Fruit fly (Drosophila melanogaster) whole organism, embryonic: ENCODE results near the gene CG15343.

ENCODE experiments used
- Abd-B ChIP-seq: fragments of 200-800 bp; sonication (Bioruptor generic); optimal IDR thresholded peaks from 2 replicates; lab custom pipeline; 2018; ENCODE audit warnings: missing biosample characterization, mild to moderate bottlenecking, missing genetic modification characterization, moderate library complexity
- CG10147 ChIP-seq: fragments of 200-800 bp; sonication (Bioruptor generic); optimal IDR thresholded peaks from 2 replicates; lab custom pipeline; 2019; ENCODE audit warnings: missing biosample characterization, mild to moderate bottlenecking, missing genetic modification characterization, moderate library complexity
- CG10565 ChIP-seq: fragments of 200-800 bp; sonication (Bioruptor generic); optimal IDR thresholded peaks from 3 replicates; lab custom pipeline; 2016; ENCODE audit warnings: missing biosample characterization, mild to moderate bottlenecking, missing genetic modification characterization
- CG10959 ChIP-seq: fragments of 200-800 bp; sonication (Bioruptor generic); IDR thresholded peaks from 2 replicates; pipeline ENCODE4 v1.3.6; 2022; ENCODE audit warnings: missing biosample characterization, missing genetic modification characterization
- CG10979 ChIP-seq: fragments of 200-800 bp; sonication (Bioruptor generic); optimal IDR thresholded peaks from 2 replicates; lab custom pipeline; 2018; ENCODE audit warnings: missing biosample characterization, mild to moderate bottlenecking, missing genetic modification characterization, moderate library complexity
- CG11398 ChIP-seq: fragments of 200-800 bp; sonication (Bioruptor generic); optimal IDR thresholded peaks from 2 replicates; lab custom pipeline; 2016; ENCODE audit warnings: missing biosample characterization, missing genetic modification characterization
- CG12744 ChIP-seq: fragments of 200-800 bp; sonication (Bioruptor generic); optimal IDR thresholded peaks from 2 replicates; lab custom pipeline; 2016; ENCODE audit warnings: missing biosample characterization, missing genetic modification characterization
- CG12769 ChIP-seq: fragments of 200-800 bp; sonication (Bioruptor generic); optimal IDR thresholded peaks from 2 replicates; lab custom pipeline; 2019; ENCODE audit warnings: missing biosample characterization, mild to moderate bottlenecking, missing genetic modification characterization, moderate library complexity
- CG13287 ChIP-seq: fragments of 200-800 bp; sonication (Bioruptor generic); IDR thresholded peaks from 2 replicates; pipeline ENCODE4 v1.3.6; 2022; ENCODE audit warnings: missing biosample characterization, missing genetic modification characterization; ENCODE audit not compliant: partially characterized antibody
- CG13624 ChIP-seq: fragments of 200-800 bp; sonication (Bioruptor generic); optimal IDR thresholded peaks from 2 replicates; lab custom pipeline; 2016; ENCODE audit warnings: missing biosample characterization, missing genetic modification characterization
- CG15269 ChIP-seq: fragments of 200-800 bp; sonication (Bioruptor generic); optimal IDR thresholded peaks from 2 replicates; lab custom pipeline; 2018; ENCODE audit warnings: missing biosample characterization, mild to moderate bottlenecking, missing genetic modification characterization, moderate library complexity
- CG15479 ChIP-seq: fragments of 200-800 bp; sonication (Bioruptor generic); optimal IDR thresholded peaks from 3 replicates; lab custom pipeline; 2019; ENCODE audit warnings: missing biosample characterization, mild to moderate bottlenecking, missing genetic modification characterization, moderate library complexity
- CG16863 ChIP-seq: fragments of 200-800 bp; sonication (Bioruptor generic); optimal IDR thresholded peaks from 3 replicates; lab custom pipeline; 2016; ENCODE audit warnings: missing biosample characterization, missing genetic modification characterization
- CG17829 ChIP-seq: fragments of 200-800 bp; optimal IDR thresholded peaks from 2 replicates; lab custom pipeline; 2019; ENCODE audit warnings: missing biosample characterization, mild to moderate bottlenecking, missing genetic modification characterization, moderate library complexity
- CG2889 ChIP-seq: fragments of 200-800 bp; sonication (Bioruptor generic); IDR thresholded peaks from 3 replicates; pipeline ENCODE4 v1.3.6; 2022; ENCODE audit warnings: missing biosample characterization, missing genetic modification characterization
- CG30020 ChIP-seq: fragments of 200-800 bp; optimal IDR thresholded peaks from 2 replicates; lab custom pipeline; 2019; ENCODE audit warnings: missing biosample characterization, mild to moderate bottlenecking, missing genetic modification characterization, moderate library complexity
- CG3065 ChIP-seq: fragments of 200-800 bp; sonication (Bioruptor generic); optimal IDR thresholded peaks from 2 replicates; lab custom pipeline; 2016; ENCODE audit warnings: missing biosample characterization, missing genetic modification characterization
- CG3726 ChIP-seq: fragments of 200-800 bp; sonication (Bioruptor generic); IDR thresholded peaks from 3 replicates; pipeline ENCODE4, ENCODE4 v1.3.6; 2022; ENCODE audit warnings: missing biosample characterization, missing genetic modification characterization
- CG3847 ChIP-seq: fragments of 200-800 bp; sonication (Bioruptor generic); IDR thresholded peaks from 2 replicates; pipeline ENCODE4 v1.3.6; 2022; ENCODE audit warnings: missing biosample characterization, missing genetic modification characterization
- CG4282 ChIP-seq: fragments of 200-800 bp; sonication (Bioruptor generic); optimal IDR thresholded peaks from 2 replicates; lab custom pipeline; 2016; ENCODE audit warnings: missing biosample characterization, missing genetic modification characterization
- CG43689 ChIP-seq: fragments of 200-800 bp; sonication (Bioruptor generic); IDR thresholded peaks from 2 replicates; pipeline ENCODE4 v1.3.6; 2022; ENCODE audit warnings: missing biosample characterization, missing genetic modification characterization
- CG6175 ChIP-seq: fragments of 200-800 bp; sonication (Bioruptor generic); IDR thresholded peaks from 3 replicates; pipeline ENCODE4 v1.3.6; 2022; ENCODE audit warnings: missing biosample characterization, missing genetic modification characterization
- CG7745 ChIP-seq: fragments of 200-800 bp; sonication (Bioruptor generic); optimal IDR thresholded peaks from 2 replicates; lab custom pipeline; 2018; ENCODE audit warnings: missing biosample characterization, mild to moderate bottlenecking, missing genetic modification characterization, moderate library complexity
- CG7963 ChIP-seq: fragments of 200-800 bp; sonication (Bioruptor generic); IDR thresholded peaks from 3 replicates; pipeline ENCODE4 v1.3.6; 2022; ENCODE audit warnings: missing biosample characterization, missing genetic modification characterization; ENCODE audit not compliant: partially characterized antibody
- CG7987 ChIP-seq: fragments of 200-800 bp; sonication (Bioruptor generic); optimal IDR thresholded peaks from 2 replicates; lab custom pipeline; 2018; ENCODE audit warnings: missing biosample characterization, mild to moderate bottlenecking, missing genetic modification characterization, moderate library complexity
- CG9932 ChIP-seq: fragments of 200-800 bp; sonication (Bioruptor generic); IDR thresholded peaks from 2 replicates; pipeline ENCODE4 v1.3.6; 2022; ENCODE audit warnings: missing biosample characterization, missing genetic modification characterization
- Doc2 ChIP-seq: fragments of 200-800 bp; sonication (Bioruptor generic); IDR thresholded peaks from 2 replicates; pipeline ENCODE4 v1.3.6; 2022; ENCODE audit warnings: missing biosample characterization, missing genetic modification characterization
- E2f2 ChIP-seq: fragments of 200-800 bp; sonication (Bioruptor generic); IDR thresholded peaks from 2 replicates; pipeline ENCODE4 v1.3.6; 2022; ENCODE audit warnings: missing biosample characterization, missing genetic modification characterization
- H15 ChIP-seq: fragments of 200-800 bp; sonication (Bioruptor generic); IDR thresholded peaks from 3 replicates; pipeline ENCODE4 v1.3.6; 2022; ENCODE audit warnings: missing biosample characterization, missing genetic modification characterization
- MESR4 ChIP-seq: fragments of 200-800 bp; sonication (Bioruptor generic); optimal IDR thresholded peaks from 2 replicates; lab custom pipeline; 2018; ENCODE audit warnings: missing biosample characterization, mild to moderate bottlenecking, missing genetic modification characterization, moderate library complexity
- Myb ChIP-seq: fragments of 200-800 bp; sonication (Bioruptor generic); optimal IDR thresholded peaks from 2 replicates; lab custom pipeline; 2016; ENCODE audit warnings: missing biosample characterization, missing genetic modification characterization
- ato ChIP-seq: fragments of 200-800 bp; sonication (Bioruptor generic); IDR thresholded peaks from 2 replicates; pipeline ENCODE4 v1.3.6; 2022; ENCODE audit warnings: missing biosample characterization, missing genetic modification characterization; ENCODE audit not compliant: partially characterized antibody
- bab2 ChIP-seq: fragments of 200-800 bp; sonication (Bioruptor generic); optimal IDR thresholded peaks from 2 replicates; lab custom pipeline; 2016; ENCODE audit warnings: missing biosample characterization, missing genetic modification characterization
- bcd ChIP-seq: fragments of 200-800 bp; sonication (Bioruptor generic); optimal IDR thresholded peaks from 2 replicates; lab custom pipeline; 2017; ENCODE audit warnings: missing biosample characterization, mild to moderate bottlenecking, missing genetic modification characterization
- cad ChIP-seq: fragments of >200 bp; optimal IDR thresholded peaks from 2 replicates; lab custom pipeline; 2017; ENCODE audit warnings: missing biosample characterization, missing genetic modification characterization
- crp ChIP-seq, 2 experiments: fragments of 200-800 bp; sonication (Bioruptor generic); optimal IDR thresholded peaks; 2 replicates in 1 of 2; 3 replicates in 1 of 2; lab custom pipeline; 2017; ENCODE audit warnings: missing biosample characterization in 2 of 2, missing genetic modification characterization in 2 of 2, mild to moderate bottlenecking in 1 of 2, moderate library complexity in 1 of 2
- dysf ChIP-seq: fragments of 200-800 bp; sonication (Bioruptor generic); IDR thresholded peaks from 3 replicates; pipeline ENCODE4 v1.3.6; 2022; ENCODE audit warnings: missing biosample characterization, missing genetic modification characterization
- exex ChIP-seq: fragments of 200-800 bp; sonication (Bioruptor generic); optimal IDR thresholded peaks from 4 replicates; lab custom pipeline; 2018; ENCODE audit warnings: missing biosample characterization, mild to moderate bottlenecking, missing genetic modification characterization, moderate library complexity
- fu2 ChIP-seq: fragments of 200-800 bp; sonication (Bioruptor generic); optimal IDR thresholded peaks from 2 replicates; lab custom pipeline; 2016; ENCODE audit warnings: missing biosample characterization, missing genetic modification characterization
- gce ChIP-seq: fragments of 200-800 bp; sonication (Bioruptor generic); IDR thresholded peaks from 3 replicates; pipeline ENCODE4 v1.3.6; 2022; ENCODE audit warnings: missing biosample characterization, missing genetic modification characterization
- grau ChIP-seq: fragments of 200-800 bp; optimal IDR thresholded peaks from 3 replicates; lab custom pipeline; 2019; ENCODE audit warnings: missing biosample characterization, mild to moderate bottlenecking, missing genetic modification characterization, moderate library complexity
- ham ChIP-seq: fragments of 200-800 bp; sonication (Bioruptor generic); IDR thresholded peaks from 2 replicates; pipeline ENCODE4 v1.3.6; 2022; ENCODE audit warnings: missing biosample characterization, missing genetic modification characterization
- knrl ChIP-seq: fragments of 200-800 bp; sonication (Bioruptor generic); IDR thresholded peaks from 3 replicates; pipeline ENCODE4 v1.3.6; 2022; ENCODE audit warnings: missing biosample characterization, missing genetic modification characterization; ENCODE audit not compliant: partially characterized antibody
- nom ChIP-seq: fragments of 200-800 bp; sonication (Bioruptor generic); optimal IDR thresholded peaks from 2 replicates; lab custom pipeline; 2017; ENCODE audit warnings: missing biosample characterization, missing genetic modification characterization, mild to moderate bottlenecking, moderate library complexity, missing genetic modification reagents
- repo ChIP-seq: fragments of 200-800 bp; sonication (Bioruptor generic); optimal IDR thresholded peaks from 2 replicates; lab custom pipeline; 2016; ENCODE audit warnings: missing biosample characterization, missing genetic modification characterization
- sd ChIP-seq: fragments of 200-800 bp; sonication (Bioruptor generic); optimal IDR thresholded peaks from 3 replicates; lab custom pipeline; 2018; ENCODE audit warnings: missing biosample characterization, mild to moderate bottlenecking, missing genetic modification characterization, moderate library complexity
- sens-2 ChIP-seq: fragments of 200-800 bp; sonication (Bioruptor generic); IDR thresholded peaks from 2 replicates; pipeline ENCODE4 v1.3.6; 2022; ENCODE audit warnings: missing biosample characterization, missing genetic modification characterization
- trem ChIP-seq: fragments of 200-800 bp; optimal IDR thresholded peaks from 3 replicates; lab custom pipeline; 2019; ENCODE audit warnings: missing biosample characterization, mild to moderate bottlenecking, missing genetic modification characterization, moderate library complexity

The CG15343 gene

DNA sequence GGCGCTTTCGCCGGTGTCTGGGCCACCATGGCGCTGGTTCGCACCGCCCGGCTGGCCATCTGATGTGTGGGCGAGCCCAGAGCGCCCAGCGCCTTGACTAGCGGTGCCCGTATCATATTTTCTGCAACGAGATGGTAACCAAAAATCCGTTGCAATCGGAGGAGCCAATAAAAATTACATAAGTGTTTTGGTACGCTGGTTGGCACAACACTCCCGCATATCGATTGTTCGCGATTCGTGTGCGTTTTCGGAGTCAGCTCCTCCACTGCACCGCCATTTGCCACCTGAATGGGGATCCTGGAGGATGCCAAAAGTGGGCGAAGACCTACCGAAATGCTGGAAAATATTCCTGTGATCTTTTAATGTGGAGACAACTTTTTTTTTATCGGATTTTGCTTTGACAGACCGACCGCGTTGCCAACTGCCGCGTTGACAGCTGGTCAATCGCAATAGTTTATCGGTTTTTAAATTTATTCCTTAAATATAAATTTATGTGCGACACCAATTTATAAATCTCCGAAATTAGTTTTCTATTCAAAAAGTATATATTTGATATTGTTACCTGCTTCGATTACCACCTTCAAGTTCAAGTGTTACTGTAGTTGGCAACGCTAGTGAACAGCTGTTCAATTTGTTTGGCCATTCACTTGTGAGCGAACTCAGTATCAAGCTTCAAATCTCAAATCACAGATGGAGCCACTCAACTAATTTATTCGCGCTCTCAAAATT lies 22.2 kb downstream of the CG15343 start, which contains the start of gene ND-75 (continued):
- TF ChIP-seq exex (tag; lab: Kevin White, UChicago) = no peak
- TF ChIP-seq CG15479 (GFP tag; lab: Kevin White, UChicago) = no peak
- TF ChIP-seq sens-2 (GFP tag; lab: Robert Waterston, UW) = no peak
- no peak for TF ChIP-seq CG4282
- TF ChIP-seq knrl (GFP tag; lab: Robert Waterston, UW) = no peak
- TF ChIP-seq CG17829 (tag; lab: Kevin White, UChicago) = no peak
- TF ChIP-seq CG10979 = no peak
- TF ChIP-seq CG3726 (GFP tag; lab: Robert Waterston, UW) = no peak
- TF ChIP-seq CG7745 = no peak
- TF ChIP-seq crp (GFP tag; optimal IDR thresholded peaks at IDR 0.05; lab: Kevin White, UChicago) = peak; percentile 55 to 93
- no peak for TF ChIP-seq CG11398 (GFP tag; lab: Kevin White, UChicago)
- no peak for TF ChIP-seq CG2889 (GFP tag; lab: Robert Waterston, UW)
- TF ChIP-seq CG30020 (tag; lab: Kevin White, UChicago) = no peak
- TF ChIP-seq sd (tag; lab: Kevin White, UChicago) = no peak
- no peak for TF ChIP-seq ham (GFP tag; lab: Robert Waterston, UW)
- no peak for TF ChIP-seq H15
- TF ChIP-seq CG12744 = no peak
- peak; percentile 69 for TF ChIP-seq MESR4 (GFP tag; lab: Kevin White, UChicago)
- TF ChIP-seq repo (GFP tag; lab: Kevin White, UChicago) = no peak
- peak; percentile 54 for TF ChIP-seq trem (tag; lab: Kevin White, UChicago)
- no peak for TF ChIP-seq grau (tag; lab: Kevin White, UChicago)
- TF ChIP-seq cad (GFP tag; lab: Kevin White, UChicago) = no peak
- no peak for TF ChIP-seq Abd-B (GFP tag; lab: Kevin White, UChicago)
- TF ChIP-seq CG15269 (tag; lab: Kevin White, UChicago) = no peak
- TF ChIP-seq CG43689 (GFP tag; lab: Robert Waterston, UW) = no peak
- TF ChIP-seq CG3847 = 0 out of 2 replicates have a peak, but pooled peaks have one; percentile 12
- peak; percentile 33 for TF ChIP-seq CG13287
- peak; percentile 12 for TF ChIP-seq CG10147 (GFP tag; lab: Kevin White, UChicago)
- TF ChIP-seq, all 482 proteins: peak for 35

DNA sequence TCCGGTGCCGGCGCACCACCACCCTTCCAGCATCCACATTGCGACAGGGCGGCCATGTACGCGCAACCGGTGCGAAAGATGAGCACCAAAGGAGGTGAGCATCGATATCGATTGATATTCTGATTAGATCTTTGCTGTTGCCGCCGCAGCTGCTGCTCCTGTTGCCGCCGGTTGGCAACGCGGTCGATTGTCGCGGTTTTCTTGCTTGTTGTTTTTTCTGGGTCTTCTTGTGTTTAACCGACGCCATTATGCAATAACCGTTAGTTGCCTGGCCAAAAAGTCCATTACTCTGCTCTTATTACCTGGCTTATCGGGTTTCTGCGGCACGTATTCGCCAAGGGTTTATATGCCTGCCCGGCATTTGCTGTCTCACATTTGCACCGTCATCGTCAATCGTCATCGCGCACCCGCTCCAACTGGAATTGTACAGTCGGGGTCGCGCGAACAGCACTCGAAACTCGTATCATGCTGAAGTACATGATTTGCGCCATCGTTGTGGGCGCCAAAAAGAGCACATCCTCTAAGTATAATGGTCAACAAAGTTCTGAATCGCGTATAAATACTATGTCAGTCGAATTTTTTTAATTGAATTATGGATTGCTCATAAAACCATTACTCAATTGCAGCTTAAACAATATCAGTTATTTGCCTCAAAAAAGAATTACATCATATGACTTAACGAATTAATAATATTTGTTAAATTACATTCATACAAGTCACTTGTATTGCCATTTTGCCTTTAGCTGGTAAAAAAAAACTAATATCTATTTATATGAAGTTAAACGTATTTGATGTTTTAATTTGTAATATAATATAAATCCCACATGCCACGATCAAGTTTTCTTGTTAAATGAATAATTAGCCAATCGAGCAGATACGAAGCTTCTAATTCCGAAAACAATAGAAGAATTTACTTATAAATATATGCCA lies 29.4 kb downstream of the CG15343 start, which contains the start of gene sni:
Gene sni, minus strand, starts transcription at position 51 of the 930 bp plus-strand sequence.
- TF ChIP-seq gce (GFP tag; lab: Robert Waterston, UW) = no peak
- TF ChIP-seq E2f2 (GFP tag; lab: Robert Waterston, UW) = no peak
- TF ChIP-seq CG13624 = no peak
- TF ChIP-seq fu2 = no peak
- TF ChIP-seq CG3065 (GFP tag; lab: Kevin White, UChicago) = no peak
- no peak for TF ChIP-seq CG7987
- no peak for TF ChIP-seq CG9932 (GFP tag; lab: Robert Waterston, UW)
- no peak for TF ChIP-seq CG6175
- TF ChIP-seq Doc2 (GFP tag; lab: Robert Waterston, UW) = no peak
- no peak for TF ChIP-seq nom (GFP tag; lab: Kevin White, UChicago)
- no peak for TF ChIP-seq CG16863
- 0 out of 3 replicates have a peak, but pooled peaks have one; percentile 14 for TF ChIP-seq dysf (GFP tag; lab: Robert Waterston, UW)
- no peak for TF ChIP-seq bcd (GFP tag; lab: Kevin White, UChicago)
- TF ChIP-seq CG7963 (GFP tag; lab: Robert Waterston, UW) = 0 out of 3 replicates have a peak, but pooled peaks have one; percentile 44
- no peak for TF ChIP-seq CG10565 (GFP tag; lab: Kevin White, UChicago)
- TF ChIP-seq Myb (GFP tag; lab: Kevin White, UChicago) = no peak
- TF ChIP-seq ato (GFP tag; lab: Robert Waterston, UW) = no peak
- peak; percentile 15 for TF ChIP-seq CG12769 (tag; lab: Kevin White, UChicago)
- TF ChIP-seq CG10959 (GFP tag; lab: Robert Waterston, UW) = no peak
- TF ChIP-seq bab2 (GFP tag; lab: Kevin White, UChicago) = peak; percentile 20
